Worm (Caenorhabditis elegans): ENCODE measurements around the gene mig-2.

DNA sequence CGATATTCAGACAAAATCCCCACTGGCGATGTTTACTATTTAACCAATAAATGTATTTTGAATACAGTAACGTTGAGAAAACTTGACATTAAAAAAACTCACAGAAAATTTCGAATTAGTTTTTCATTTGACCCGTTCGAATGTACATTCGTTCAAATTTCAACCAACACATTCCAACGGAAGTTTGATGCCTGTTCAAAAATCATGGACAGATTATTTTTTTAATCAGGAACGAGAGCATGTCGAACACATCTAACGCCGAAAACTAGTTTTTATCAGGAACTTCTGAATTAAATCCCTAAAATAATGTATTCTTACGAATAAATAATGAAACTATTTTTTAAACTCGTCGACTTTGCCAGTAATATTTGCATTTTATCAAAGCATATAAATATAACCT, 6.7 kb upstream of the mig-2 start:
- no peak for TF ChIP-seq mep-1 (tag; optimal IDR thresholded peaks at IDR 0.05)
- no peak for TF ChIP-seq ztf-11 (tag; optimal IDR thresholded peaks at IDR 0.05)
- TF ChIP-seq unc-62 (GFP tag; optimal IDR thresholded peaks at IDR 0.05), result no peak
- no peak for TF ChIP-seq snpc-4 (tag; optimal IDR thresholded peaks at IDR 0.05)
